Worm (Caenorhabditis elegans): ENCODE results near the gene clic-1.

ce11 chrV:7713691-7714090, 21.0 kb downstream of the clic-1 start, which contains the start of gene ZK105.1:
- no peak for TF ChIP-seq nhr-11 (tag; optimal IDR thresholded peaks at IDR 0.05)
- no peak for TF ChIP-seq elt-1 (tag; optimal IDR thresholded peaks at IDR 0.05)
- no peak for TF ChIP-seq unc-39 (tag; optimal IDR thresholded peaks at IDR 0.05)
- no peak for TF ChIP-seq snpc-4 (tag; optimal IDR thresholded peaks at IDR 0.05)
- no peak for TF ChIP-seq elt-3 (tag; optimal IDR thresholded peaks at IDR 0.05)
